Worm (Caenorhabditis elegans) whole organism, L1 larva: ENCODE results near the gene ZK666.14.

Source experiments
- aly-2 ChIP-seq: fragments of 150-350 bp; optimal IDR thresholded peaks from 2 replicates; lab custom pipeline; 2014; ENCODE audit warnings: missing biosample characterization, missing genetic modification characterization
- ceh-82 ChIP-seq, 3 experiments: fragments of 150-350 bp in 1 of 3; sonication (generic microtip) in 2 of 3; optimal IDR thresholded peaks; 2 replicates each; lab custom pipeline; 2014 to 2017; ENCODE audit warnings: missing biosample characterization in 3 of 3, missing genetic modification characterization in 3 of 3
- ces-1 ChIP-seq: fragments of 150-350 bp; optimal IDR thresholded peaks from 2 replicates; lab custom pipeline; 2014; ENCODE audit warnings: missing biosample characterization, missing genetic modification reagents, missing genetic modification characterization
- efl-1 ChIP-seq, 4 experiments: fragments of 150-350 bp; optimal IDR thresholded peaks in 3 of 4; peaks in 1 of 4; 1 replicate in 1 of 4; 2 replicates in 3 of 4; lab custom pipeline; 2014; ENCODE audit warnings: missing biosample characterization in 2 of 4, missing genetic modification characterization in 2 of 4, missing genetic modification reagents in 2 of 4
- hlh-4 ChIP-seq: sonication (generic microtip); optimal IDR thresholded peaks from 2 replicates; lab custom pipeline; 2016; ENCODE audit warnings: mild to moderate bottlenecking, missing genetic modification characterization, missing compliant biosample characterization
- lir-3 ChIP-seq: sonication (generic microtip); optimal IDR thresholded peaks from 2 replicates; lab custom pipeline; 2016; ENCODE audit warnings: mild to moderate bottlenecking, missing genetic modification characterization, moderate library complexity, missing compliant biosample characterization; ENCODE audit not compliant: poor library complexity
- mep-1 ChIP-seq: fragments of 150-350 bp; optimal IDR thresholded peaks from 2 replicates; lab custom pipeline; 2014; ENCODE audit warnings: missing biosample characterization, missing genetic modification characterization
- nhr-12 ChIP-seq: sonication (generic microtip); optimal IDR thresholded peaks from 2 replicates; lab custom pipeline; 2017; ENCODE audit warnings: missing biosample characterization, missing genetic modification characterization
- pqm-1 ChIP-seq: sonication (generic microtip); optimal IDR thresholded peaks from 3 replicates; lab custom pipeline; 2017; ENCODE audit warnings: missing biosample characterization, missing genetic modification characterization
- snpc-4 ChIP-seq: fragments of 150-350 bp; optimal IDR thresholded peaks from 2 replicates; lab custom pipeline; 2014; ENCODE audit warnings: missing biosample characterization, missing genetic modification characterization
- unc-62 ChIP-seq: fragments of 150-350 bp; optimal IDR thresholded peaks from 2 replicates; lab custom pipeline; 2014; ENCODE audit warnings: missing biosample characterization, missing genetic modification reagents, missing genetic modification characterization

- TF ChIP-seq lir-3 (tag; lab: Kevin White, UChicago) (no peak), ceh-82 (tag; optimal IDR thresholded peaks at IDR 0.05; lab: Kevin White, UChicago) (no peak), mep-1 (tag; lab: Kevin White, UChicago) (no peak), aly-2 (tag; lab: Kevin White, UChicago) (no peak), unc-62 (GFP tag; lab: Kevin White, UChicago) (no peak), pqm-1 (tag; lab: Kevin White, UChicago) (no peak), ces-1 (no peak), snpc-4 (tag; lab: Kevin White, UChicago) (no peak), nhr-12 (tag; lab: Kevin White, UChicago) (no peak), efl-1 (optimal IDR thresholded peaks at IDR 0.05; lab: Kevin White, UChicago) (no peak), efl-1 (GFP tag; optimal IDR thresholded peaks at IDR 0.05 in 1 of 2; lab: Kevin White, UChicago) (no peak), hlh-4 (tag; lab: Kevin White, UChicago) (no peak)
Measured at ce11 chrII:10495912-10496311, 1.3 kb downstream of the ZK666.14 start, which contains the start of gene ZK666.12.
